Fruit fly (Drosophila melanogaster): Measurements from ENCODE around the gene JMJD6.

The JMJD6 gene

DNA sequence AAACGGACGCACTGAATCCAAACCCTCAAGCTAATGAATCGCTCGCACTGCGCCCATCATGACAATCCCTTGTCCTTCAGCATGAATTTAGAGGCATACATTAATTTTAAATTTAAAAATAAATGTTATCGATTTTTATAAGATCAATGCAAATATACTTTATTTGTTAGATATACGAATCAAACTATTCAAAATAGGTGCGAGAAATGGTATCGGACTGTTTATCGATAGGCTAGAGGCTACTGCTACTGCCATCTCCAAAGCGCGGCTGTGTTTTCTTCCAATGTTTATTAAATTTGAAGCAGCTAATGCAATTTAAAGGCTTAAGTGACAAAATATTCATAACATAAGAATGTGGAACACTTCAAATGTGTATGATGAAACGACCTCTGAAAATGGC is 18.9 kb upstream of the JMJD6 start, which contains the start of gene CG43342 (continued):
- TF ChIP-seq CG4282 (GFP tag; optimal IDR thresholded peaks at IDR 0.05) (no peak), C15 (GFP tag; IDR thresholded peaks at IDR 0.05) (no peak), D (optimal IDR thresholded peaks at IDR 0.05) (no peak), D (GFP tag; optimal IDR thresholded peaks at IDR 0.05) (no peak), CG7987 (GFP tag; optimal IDR thresholded peaks at IDR 0.05) (no peak), dmrt99B (tag; optimal IDR thresholded peaks at IDR 0.05) (no peak), Hey (tag; optimal IDR thresholded peaks at IDR 0.05) (no peak), CG6689 (GFP tag; IDR thresholded peaks at IDR 0.05) (no peak), yki (optimal IDR thresholded peaks at IDR 0.05) (no peak), usp (GFP tag; optimal IDR thresholded peaks at IDR 0.05) (no peak), unpg (GFP tag; optimal IDR thresholded peaks at IDR 0.05) (no peak), Fer3 (tag; optimal IDR thresholded peaks at IDR 0.05) (no peak), Side (GFP tag; optimal IDR thresholded peaks at IDR 0.05) (no peak), ci (GFP tag; IDR thresholded peaks at IDR 0.05) (no peak), Antp (GFP tag; optimal IDR thresholded peaks at IDR 0.05) (no peak), CG10274 (GFP tag; optimal IDR thresholded peaks at IDR 0.05) (no peak), Hmr (GFP tag; optimal IDR thresholded peaks at IDR 0.05) (no peak), CG2129 (GFP tag; IDR thresholded peaks at IDR 0.05; ENCODE audit: partially characterized antibody) (no peak), gem (tag; optimal IDR thresholded peaks at IDR 0.05) (no peak), sna (GFP tag; IDR thresholded peaks at IDR 0.05; ENCODE audit: partially characterized antibody) (peak; percentile 81), trh (GFP tag; optimal IDR thresholded peaks at IDR 0.05) (no peak), Dref (GFP tag; IDR thresholded peaks at IDR 0.05) (peak; percentile 83), D19A (tag; optimal IDR thresholded peaks at IDR 0.05) (no peak), Meics (GFP tag; optimal IDR thresholded peaks at IDR 0.05) (no peak), ash1 (GFP tag; optimal IDR thresholded peaks at IDR 0.05) (no peak), trem (tag; optimal IDR thresholded peaks at IDR 0.05) (peak; percentile 57), CG1024 (GFP tag; IDR thresholded peaks at IDR 0.05) (no peak), CG10431 (GFP tag; optimal IDR thresholded peaks at IDR 0.05) (no peak), CG1529 (GFP tag; optimal IDR thresholded peaks at IDR 0.05) (no peak), BEAF-32 (GFP tag; optimal IDR thresholded peaks at IDR 0.05) (peak; percentile 72), CG5245 (GFP tag; optimal IDR thresholded peaks at IDR 0.05) (no peak), Asciz (GFP tag; optimal IDR thresholded peaks at IDR 0.05) (no peak), h (optimal IDR thresholded peaks at IDR 0.05) (no peak), Lpt (GFP tag; optimal IDR thresholded peaks at IDR 0.05) (no peak), pzg (GFP tag; optimal IDR thresholded peaks at IDR 0.05) (peak; percentile 40), CG15011 (GFP tag; optimal IDR thresholded peaks at IDR 0.05) (no peak), CG4360 (GFP tag; IDR thresholded peaks at IDR 0.05) (no peak), fu2 (GFP tag; optimal IDR thresholded peaks at IDR 0.05) (no peak), CG12744 (GFP tag; optimal IDR thresholded peaks at IDR 0.05) (no peak), CG32767 (GFP tag; IDR thresholded peaks at IDR 0.05) (no peak), B-H1 (GFP tag; IDR thresholded peaks at IDR 0.05) (no peak), E2f1 (GFP tag; IDR thresholded peaks at IDR 0.05) (no peak), jing (GFP tag; optimal IDR thresholded peaks at IDR 0.05) (no peak), gcm (GFP tag; optimal IDR thresholded peaks at IDR 0.05) (no peak), hbn (GFP tag; IDR thresholded peaks at IDR 0.05; ENCODE audit: partially characterized antibody) (peak; percentile 63), repo (GFP tag; optimal IDR thresholded peaks at IDR 0.05) (no peak), sima (GFP tag; optimal IDR thresholded peaks at IDR 0.05) (no peak), klu (GFP tag; IDR thresholded peaks at IDR 0.05) (no peak), CG10959 (GFP tag; IDR thresholded peaks at IDR 0.05) (no peak), zfh2 (GFP tag; optimal IDR thresholded peaks at IDR 0.05) (no peak), grn (GFP tag; optimal IDR thresholded peaks at IDR 0.05) (no peak), pnt (GFP tag; optimal IDR thresholded peaks at IDR 0.05) (no peak), Adf1 (GFP tag; IDR thresholded peaks at IDR 0.05) (no peak), CG7271 (tag; optimal IDR thresholded peaks at IDR 0.05) (no peak)

Data from whole organism, embryonic.